Fruit fly (Drosophila melanogaster): ENCODE results near the gene CG9525.

Gene CG9525

DNA sequence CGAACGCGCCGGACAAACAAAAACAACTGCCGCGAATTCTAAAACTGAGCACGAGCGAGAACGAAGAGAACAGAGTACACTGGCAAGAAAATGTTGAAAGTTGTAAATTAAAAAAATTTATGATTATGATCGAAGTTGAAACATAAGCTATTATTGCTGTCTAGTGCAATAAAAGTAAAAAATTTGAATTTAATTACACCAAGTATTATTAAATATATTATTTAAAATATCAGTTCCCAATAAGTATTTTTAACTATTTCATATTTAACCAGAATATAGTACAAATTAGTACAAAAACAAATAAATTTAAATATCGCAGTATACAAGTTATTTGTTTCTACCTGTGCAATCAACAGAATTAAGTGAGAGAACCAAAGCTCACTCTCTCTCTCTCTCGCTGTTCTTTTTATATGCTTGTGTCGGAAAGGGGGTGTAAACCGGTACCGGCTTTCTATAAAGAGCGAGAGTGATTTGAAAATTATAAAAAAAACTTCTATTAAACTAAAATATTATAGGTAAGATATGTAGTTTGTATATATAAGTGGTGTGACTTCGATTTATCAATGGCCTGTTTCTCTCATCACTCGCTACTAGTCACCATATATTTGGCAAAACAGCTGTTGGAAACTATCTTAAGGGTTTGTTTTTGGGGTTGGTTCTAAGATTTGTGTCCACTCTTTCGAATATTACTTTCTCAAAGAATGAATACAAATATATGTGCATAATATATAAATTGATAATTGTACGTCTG is 10.8 kb downstream of the CG9525 start, which contains the start of gene C1GalTA (continued):
- TF ChIP-seq Eip93F (GFP tag; optimal IDR thresholded peaks at IDR 0.05) (peak; percentile 73), Lpt (GFP tag; optimal IDR thresholded peaks at IDR 0.05) (peak; percentile 95), CG6792 (GFP tag; optimal IDR thresholded peaks at IDR 0.05) (peak; percentile 96), Eip78C (GFP tag) (peak; percentile 98), CG10631 (GFP tag; optimal IDR thresholded peaks at IDR 0.05) (peak; percentile 98), lz (GFP tag; optimal IDR thresholded peaks at IDR 0.05) (peak; percentile 88), eg (GFP tag; IDR thresholded peaks at IDR 0.05) (peak; percentile 97), fkh (GFP tag; optimal IDR thresholded peaks at IDR 0.05) (peak; percentile 75), OdsH (GFP tag; optimal IDR thresholded peaks at IDR 0.05) (peak; percentile 96), esn (GFP tag; optimal IDR thresholded peaks at IDR 0.05) (peak; percentile 96), CG11762 (GFP tag; optimal IDR thresholded peaks at IDR 0.05; ENCODE audit: insufficient read depth) (peak; percentile 96), Eip75B (GFP tag; optimal IDR thresholded peaks at IDR 0.05) (peak; percentile 86), Blimp-1 (GFP tag; optimal IDR thresholded peaks at IDR 0.05) (peak; percentile 95), CG1621 (tag; optimal IDR thresholded peaks at IDR 0.05) (peak; percentile 90), CG3919 (GFP tag; optimal IDR thresholded peaks at IDR 0.05) (peak; percentile 97), Hr38 (GFP tag; optimal IDR thresholded peaks at IDR 0.05) (no peak), Hr39 (GFP tag; optimal IDR thresholded peaks at IDR 0.05) (peak; percentile 71), CG11294 (GFP tag; IDR thresholded peaks at IDR 0.05) (peak; percentile 96), fd85E (GFP tag; optimal IDR thresholded peaks at IDR 0.05) (peak; percentile 77), CG9139 (GFP tag; optimal IDR thresholded peaks at IDR 0.05) (peak; percentile 97), salr (GFP tag; optimal IDR thresholded peaks at IDR 0.05) (peak; percentile 77 to 98), CG15336 (GFP tag; IDR thresholded peaks at IDR 0.05) (peak; percentile 98), Met (GFP tag; optimal IDR thresholded peaks at IDR 0.05) (peak; percentile 89), CG8632 (GFP tag; optimal IDR thresholded peaks at IDR 0.05) (peak; percentile 98), CG31627 (GFP tag; optimal IDR thresholded peaks at IDR 0.05) (peak; percentile 80), CG6276 (GFP tag; optimal IDR thresholded peaks at IDR 0.05) (peak; percentile 96), cyc (GFP tag; optimal IDR thresholded peaks at IDR 0.05) (peak; percentile 89), Sox15 (GFP tag; optimal IDR thresholded peaks at IDR 0.05) (peak; percentile 78), CG6854 (GFP tag; optimal IDR thresholded peaks at IDR 0.05) (peak; percentile 94), dsx (GFP tag; optimal IDR thresholded peaks at IDR 0.05; ENCODE audit: poor library complexity, severe bottlenecking) (peak; percentile 99), Sox102F (GFP tag; optimal IDR thresholded peaks at IDR 0.05) (peak; percentile 85), CG34406 (GFP tag; optimal IDR thresholded peaks at IDR 0.05) (peak; percentile 98), CG3032 (tag; optimal IDR thresholded peaks at IDR 0.05) (peak; percentile 100), Sox14 (GFP tag; optimal IDR thresholded peaks at IDR 0.05) (peak; percentile 87), achi (GFP tag; optimal IDR thresholded peaks at IDR 0.05) (peak; percentile 97), spab (GFP tag; optimal IDR thresholded peaks at IDR 0.05) (peak; percentile 98), fd59A (GFP tag; optimal IDR thresholded peaks at IDR 0.05) (peak; percentile 94), vri (GFP tag; optimal IDR thresholded peaks at IDR 0.05) (peak; percentile 80), CG11902 (GFP tag; optimal IDR thresholded peaks at IDR 0.05) (peak; percentile 82), CG32006 (GFP tag; optimal IDR thresholded peaks at IDR 0.05) (peak; percentile 97), CG4318 (GFP tag; optimal IDR thresholded peaks at IDR 0.05) (peak; percentile 90), Ets96B (tag; optimal IDR thresholded peaks at IDR 0.05) (peak; percentile 99)

All from whole organism, prepupa.